Fruit fly (Drosophila melanogaster) S2 (cell line): ENCODE results near the gene CG15296.

ENCODE experiments used
- CG8478 ChIP-seq: fragments of >200 bp; optimal IDR thresholded peaks from 2 replicates; lab custom pipeline; 2018
- CTCF ChIP-seq, 2 experiments: fragments of >200 bp; optimal IDR thresholded peaks; 2 replicates each; lab custom pipeline; 2018

dm6 chrX:10585158-10585634, 18.8 kb upstream of the CG15296 start, which contains the start of gene spri:
- TF ChIP-seq CTCF (optimal IDR thresholded peaks at IDR 0.05; lab: Kevin White, UChicago) (no peak), CG8478 (lab: Kevin White, UChicago) (no peak)
